Fruit fly (Drosophila melanogaster): Measurements from ENCODE around the gene Naa60.

The Naa60 gene

dm6 chr3L:9698193-9698642, 28.5 kb upstream of the Naa60 start, which contains the start of gene Ubc4 (continued):
- TF ChIP-seq CG31224 (GFP tag; IDR thresholded peaks at IDR 0.05) (no peak), pzg (GFP tag; optimal IDR thresholded peaks at IDR 0.05) (peak; percentile 92), CG12104 (GFP tag; optimal IDR thresholded peaks at IDR 0.05) (no peak), CG10274 (GFP tag; optimal IDR thresholded peaks at IDR 0.05) (no peak), CG13424 (tag; optimal IDR thresholded peaks at IDR 0.05) (peak; percentile 18), Stat92E (GFP tag; optimal IDR thresholded peaks at IDR 0.05) (no peak), CG7963 (GFP tag; IDR thresholded peaks at IDR 0.05; ENCODE audit: partially characterized antibody) (peak; percentile 86), CG6854 (GFP tag; optimal IDR thresholded peaks at IDR 0.05) (no peak), zfh2 (GFP tag; optimal IDR thresholded peaks at IDR 0.05) (peak; percentile 20), trh (GFP tag; optimal IDR thresholded peaks at IDR 0.05) (no peak), Eip74EF (GFP tag; optimal IDR thresholded peaks at IDR 0.05) (no peak), al (GFP tag; IDR thresholded peaks at IDR 0.05) (no peak), h (optimal IDR thresholded peaks at IDR 0.05) (no peak), CG10462 (GFP tag; optimal IDR thresholded peaks at IDR 0.05) (no peak), pb (GFP tag; optimal IDR thresholded peaks at IDR 0.05) (no peak), dm (GFP tag; optimal IDR thresholded peaks at IDR 0.05) (peak; percentile 36), Side (GFP tag; optimal IDR thresholded peaks at IDR 0.05) (peak; percentile 32), tna (GFP tag; IDR thresholded peaks at IDR 0.05; ENCODE audit: partially characterized antibody) (peak; percentile 71), mam (GFP tag; optimal IDR thresholded peaks at IDR 0.05) (peak; percentile 26), Bgb (GFP tag; IDR thresholded peaks at IDR 0.05; ENCODE audit: partially characterized antibody) (peak; percentile 93), NC2α (GFP tag; optimal IDR thresholded peaks at IDR 0.05) (no peak), CG7987 (GFP tag; optimal IDR thresholded peaks at IDR 0.05) (peak; percentile 3), vvl (GFP tag; IDR thresholded peaks at IDR 0.05) (peak; percentile 58), zen2 (GFP tag; IDR thresholded peaks at IDR 0.05; ENCODE audit: partially characterized antibody) (peak; percentile 77), yki (optimal IDR thresholded peaks at IDR 0.05) (no peak), nerfin-2 (GFP tag; IDR thresholded peaks at IDR 0.05; ENCODE audit: partially characterized antibody) (peak; percentile 56), Atf6 (GFP tag; IDR thresholded peaks at IDR 0.05) (no peak; the same call in 1 of the 2 replicates), CG31388 (GFP tag; optimal IDR thresholded peaks at IDR 0.05) (no peak), hbn (GFP tag; IDR thresholded peaks at IDR 0.05; ENCODE audit: partially characterized antibody) (peak; percentile 81), Abd-B (GFP tag; optimal IDR thresholded peaks at IDR 0.05) (peak; percentile 5), gsb-n (tag; optimal IDR thresholded peaks at IDR 0.05) (no peak), en (GFP tag; optimal IDR thresholded peaks at IDR 0.05) (no peak), kni (GFP tag; optimal IDR thresholded peaks at IDR 0.05) (no peak), Myb (GFP tag; optimal IDR thresholded peaks at IDR 0.05) (peak; percentile 92), CG4707 (GFP tag; optimal IDR thresholded peaks at IDR 0.05) (no peak), CG8765 (GFP tag; IDR thresholded peaks at IDR 0.05) (no peak), CG14860 (GFP tag; IDR thresholded peaks at IDR 0.05; ENCODE audit: partially characterized antibody) (peak; percentile 70), gcm2 (GFP tag; optimal IDR thresholded peaks at IDR 0.05) (no peak), CG34224 (GFP tag; IDR thresholded peaks at IDR 0.05; ENCODE audit: partially characterized antibody) (peak; percentile 87), Fer1 (GFP tag; optimal IDR thresholded peaks at IDR 0.05) (peak; percentile 4), CG3726 (GFP tag; IDR thresholded peaks at IDR 0.05) (no peak), CG6654 (GFP tag; optimal IDR thresholded peaks at IDR 0.05) (no peak), CG10654 (GFP tag; optimal IDR thresholded peaks at IDR 0.05) (no peak), Sox100B (GFP tag; optimal IDR thresholded peaks at IDR 0.05) (no peak), Sin3A (optimal IDR thresholded peaks at IDR 0.05) (peak; percentile 18), her (GFP tag; optimal IDR thresholded peaks at IDR 0.05) (peak; percentile 19), Dbx (GFP tag; IDR thresholded peaks at IDR 0.05) (peak; percentile 10; the same call in 1 of the 3 replicates), jigr1 (GFP tag; IDR thresholded peaks at IDR 0.05) (no peak), CG9437 (GFP tag; optimal IDR thresholded peaks at IDR 0.05) (no peak), dmrt11E (tag; optimal IDR thresholded peaks at IDR 0.05) (no peak), CG33213 (GFP tag; optimal IDR thresholded peaks at IDR 0.05) (peak; percentile 4)
